Worm (Caenorhabditis elegans) whole organism, early embryonic: ENCODE data around the gene F43C11.16.

ENCODE experiments used
- ama-1 ChIP-seq: fragments of 150-350 bp; optimal IDR thresholded peaks from 2 replicates; lab custom pipeline; 2014
- ceh-13 ChIP-seq: fragments of 200-800 bp; sonication (Bioruptor generic); optimal IDR thresholded peaks from 2 replicates; lab custom pipeline; 2018; ENCODE audit warnings: mild to moderate bottlenecking, missing genetic modification characterization, missing compliant biosample characterization
- flt-1 ChIP-seq: fragments of 200-800 bp; sonication (Bioruptor generic); IDR thresholded peaks from 2 replicates; pipeline ENCODE4 v1.3.6; 2022; ENCODE audit warnings: missing genetic modification characterization, missing compliant biosample characterization
- hmg-4 ChIP-seq: fragments of 200-800 bp; sonication (Bioruptor generic); optimal IDR thresholded peaks from 2 replicates; lab custom pipeline; 2018; ENCODE audit warnings: mild to moderate bottlenecking, missing genetic modification characterization, missing compliant biosample characterization

DNA sequence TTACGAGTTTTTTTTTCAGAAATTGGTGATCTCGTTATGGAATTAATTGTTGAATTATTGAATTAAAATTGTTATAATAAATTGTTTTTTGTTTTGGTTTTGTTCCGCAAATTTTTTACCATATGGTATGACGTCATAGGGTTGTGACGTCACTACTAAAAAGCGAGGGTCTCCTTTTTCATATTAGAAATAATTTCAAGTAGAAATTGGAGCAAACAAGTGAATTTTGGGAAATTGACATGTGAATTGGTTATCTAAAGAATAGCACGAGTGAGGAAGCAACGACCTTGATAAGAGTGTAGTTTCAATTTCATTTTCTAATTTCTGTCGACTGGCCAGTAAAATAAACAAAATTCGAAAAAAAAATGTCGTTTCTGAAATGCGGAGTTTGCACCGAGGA, 24.3 kb downstream of the F43C11.16 start, which contains the start of gene F43C11.7:
- TF ChIP-seq hmg-4 (GFP tag; lab: Kevin White, UChicago) = no peak
- TF ChIP-seq flt-1 (GFP tag; lab: Robert Waterston, UW) = no peak
- TF ChIP-seq ama-1 (lab: Kevin White, UChicago) = no peak
- no peak for TF ChIP-seq ceh-13
